Fruit fly (Drosophila melanogaster): ENCODE results near the gene Act5C.

The Act5C gene

dm6 chrX:5873164-5873563 lies 27.5 kb upstream of the Act5C start, which contains the start of gene GAA1 (continued):
- no peak for TF ChIP-seq CG31224 (GFP tag; IDR thresholded peaks at IDR 0.05)
- no peak for TF ChIP-seq crc (GFP tag; optimal IDR thresholded peaks at IDR 0.05)
- no peak for TF ChIP-seq CG1602 (GFP tag; optimal IDR thresholded peaks at IDR 0.05)
- peak; percentile 10 for TF ChIP-seq Fer1 (GFP tag; optimal IDR thresholded peaks at IDR 0.05)
- TF ChIP-seq CG30020 (tag; optimal IDR thresholded peaks at IDR 0.05), result peak; percentile 5
- TF ChIP-seq Hmr (GFP tag; optimal IDR thresholded peaks at IDR 0.05), result no peak
- TF ChIP-seq pan (optimal IDR thresholded peaks at IDR 0.05), result no peak
- no peak for TF ChIP-seq pan (GFP tag; optimal IDR thresholded peaks at IDR 0.05 in 1 of 2, IDR thresholded peaks at IDR 0.05 in 1 of 2)
- no peak for TF ChIP-seq crol (GFP tag; IDR thresholded peaks at IDR 0.05)
- no peak for TF ChIP-seq dan (GFP tag; IDR thresholded peaks at IDR 0.05)
- no peak for TF ChIP-seq Nf-YA (GFP tag; IDR thresholded peaks at IDR 0.05)
- no peak for TF ChIP-seq CG14965 (GFP tag; optimal IDR thresholded peaks at IDR 0.05; ENCODE audit: borderline replicate concordance)
- TF ChIP-seq br (optimal IDR thresholded peaks at IDR 0.05), result no peak
- no peak for TF ChIP-seq Dek (tag; optimal IDR thresholded peaks at IDR 0.05)
- no peak for TF ChIP-seq Mes4 (GFP tag; optimal IDR thresholded peaks at IDR 0.05)
- no peak for TF ChIP-seq CG30431 (GFP tag; optimal IDR thresholded peaks at IDR 0.05)
- no peak for TF ChIP-seq ewg (GFP tag; optimal IDR thresholded peaks at IDR 0.05)
- no peak for TF ChIP-seq CG18764 (GFP tag; optimal IDR thresholded peaks at IDR 0.05)
- no peak for TF ChIP-seq CG4820 (GFP tag; optimal IDR thresholded peaks at IDR 0.05)
- TF ChIP-seq CG18476 (GFP tag; optimal IDR thresholded peaks at IDR 0.05), result no peak
- TF ChIP-seq esg (GFP tag; conservative IDR thresholded peaks at IDR 0.05), result no peak
- no peak for TF ChIP-seq Ravus (GFP tag; IDR thresholded peaks at IDR 0.05)
- TF ChIP-seq Sin3A (optimal IDR thresholded peaks at IDR 0.05), result no peak
- no peak for TF ChIP-seq sima (GFP tag; optimal IDR thresholded peaks at IDR 0.05)
- TF ChIP-seq CG5180 (GFP tag; optimal IDR thresholded peaks at IDR 0.05), result no peak
- TF ChIP-seq CG2116 (GFP tag; optimal IDR thresholded peaks at IDR 0.05), result peak; percentile 86
- TF ChIP-seq Lhr (GFP tag; optimal IDR thresholded peaks at IDR 0.05), result no peak
- TF ChIP-seq CG10147 (GFP tag; optimal IDR thresholded peaks at IDR 0.05), result no peak
- TF ChIP-seq CG8281 (tag; optimal IDR thresholded peaks at IDR 0.05), result no peak
- no peak for TF ChIP-seq CG33213 (GFP tag; optimal IDR thresholded peaks at IDR 0.05)
- TF ChIP-seq CG12071 (GFP tag; optimal IDR thresholded peaks at IDR 0.05), result no peak
- TF ChIP-seq chif (GFP tag; optimal IDR thresholded peaks at IDR 0.05), result no peak
- TF ChIP-seq Ptx1 (GFP tag; IDR thresholded peaks at IDR 0.05), result no peak
- no peak for TF ChIP-seq Elba2 (GFP tag; optimal IDR thresholded peaks at IDR 0.05)
- TF ChIP-seq Abd-B (GFP tag; optimal IDR thresholded peaks at IDR 0.05), result no peak
- TF ChIP-seq chinmo (GFP tag; IDR thresholded peaks at IDR 0.05; ENCODE audit: partially characterized antibody), result peak; percentile 79; the same call in 2 of the 4 replicates
- peak; percentile 27 for TF ChIP-seq CG10267 (tag; optimal IDR thresholded peaks at IDR 0.05)
- TF ChIP-seq Antp (GFP tag; optimal IDR thresholded peaks at IDR 0.05), result no peak
- 0 out of 2 replicates have a peak, but pooled peaks have one; percentile 13 for TF ChIP-seq al (GFP tag; IDR thresholded peaks at IDR 0.05)
- TF ChIP-seq CG12744 (GFP tag; optimal IDR thresholded peaks at IDR 0.05), result no peak
- TF ChIP-seq Myb (GFP tag; optimal IDR thresholded peaks at IDR 0.05), result no peak
- peak; percentile 23 for TF ChIP-seq CG18262 (tag; optimal IDR thresholded peaks at IDR 0.05)
- TF ChIP-seq seq (GFP tag; IDR thresholded peaks at IDR 0.05), result no peak
- TF ChIP-seq CG10366 (GFP tag; IDR thresholded peaks at IDR 0.05), result no peak
- TF ChIP-seq mirr (GFP tag; optimal IDR thresholded peaks at IDR 0.05), result no peak
- no peak for TF ChIP-seq Trl (optimal IDR thresholded peaks at IDR 0.05)
- no peak for TF ChIP-seq Trl (GFP tag; optimal IDR thresholded peaks at IDR 0.05)
- no peak for TF ChIP-seq CG6654 (GFP tag; optimal IDR thresholded peaks at IDR 0.05)
- TF ChIP-seq jigr1 (GFP tag; IDR thresholded peaks at IDR 0.05), result no peak
- no peak for TF ChIP-seq tup (GFP tag; optimal IDR thresholded peaks at IDR 0.05)
- TF ChIP-seq CG12236 (GFP tag; optimal IDR thresholded peaks at IDR 0.05), result no peak
- TF ChIP-seq CG2202 (tag; optimal IDR thresholded peaks at IDR 0.05), result no peak
- peak; percentile 83 for TF ChIP-seq CG16813 (GFP tag; IDR thresholded peaks at IDR 0.05; ENCODE audit: partially characterized antibody)

Data from whole organism, embryonic.